Worm (Caenorhabditis elegans): Measurements from ENCODE around the gene mmaa-1.
"Not testable (repeated sequence)": the region's sequence is repeated elsewhere in the genome, so short reads cannot be mapped to it uniquely, and the experiment has no call there.

mmaa-1 gene

ce11 chrII:7084021-7084420 is 16.9 kb downstream of the mmaa-1 start, which contains the start of the genes T02G5.14 and T02G5.15:
T02G5.14 (plus strand) TSS chrII:7084321.
T02G5.15 (plus strand) TSS chrII:7084321.
- not testable (repeated sequence) for TF ChIP-seq mml-1, mdl-1, skn-1 (tag; optimal IDR thresholded peaks at IDR 0.05)

ce11 chrII:7075564-7076228 is 25.3 kb downstream of the mmaa-1 start, which contains the start of gene T02G5.7:
T02G5.7 (plus strand) TSS chrII:7075614.
- TF ChIP-seq nhr-67 (tag; optimal IDR thresholded peaks at IDR 0.05), result no peak
- TF ChIP-seq ama-1 (optimal IDR thresholded peaks at IDR 0.05), result peak; percentile 17
- TF ChIP-seq nhr-12 (tag; optimal IDR thresholded peaks at IDR 0.05), result no peak

- TF ChIP-seq R02D3.7 (tag; optimal IDR thresholded peaks at IDR 0.05), result no peak
- TF ChIP-seq nhr-11 (tag; optimal IDR thresholded peaks at IDR 0.05), result no peak
- no peak for TF ChIP-seq elt-2 (tag; optimal IDR thresholded peaks at IDR 0.05)
- TF ChIP-seq nhr-67 (tag; optimal IDR thresholded peaks at IDR 0.05), result no peak
- TF ChIP-seq fos-1 (tag; optimal IDR thresholded peaks at IDR 0.05), result no peak
- TF ChIP-seq egl-27 (tag; optimal IDR thresholded peaks at IDR 0.05), result no peak
- no peak for TF ChIP-seq nhr-237 (tag; optimal IDR thresholded peaks at IDR 0.05)
- no peak for TF ChIP-seq lin-39 (tag; optimal IDR thresholded peaks at IDR 0.05)
- TF ChIP-seq eor-1 (tag; optimal IDR thresholded peaks at IDR 0.05), result no peak
- no peak for TF ChIP-seq nhr-77 (tag; optimal IDR thresholded peaks at IDR 0.05)
- no peak for TF ChIP-seq ztf-4 (tag; optimal IDR thresholded peaks at IDR 0.05)
- no peak for TF ChIP-seq unc-62 (GFP tag; optimal IDR thresholded peaks at IDR 0.05)
- no peak for TF ChIP-seq skn-1 (tag; optimal IDR thresholded peaks at IDR 0.05)
Observed at ce11 chrII:7073537-7073913, 27.4 kb downstream of the mmaa-1 start, which contains the start of gene kat-1. kat-1 (plus strand) TSS chrII:7073814.

- peak; percentile 39 for TF ChIP-seq nhr-25 (tag; optimal IDR thresholded peaks at IDR 0.05)
- no peak for TF ChIP-seq fkh-10 (GFP tag; optimal IDR thresholded peaks at IDR 0.05)
- no peak for TF ChIP-seq nhr-77 (tag; optimal IDR thresholded peaks at IDR 0.05)
- TF ChIP-seq nhr-23 (tag; optimal IDR thresholded peaks at IDR 0.05), result peak; percentile 59
- TF ChIP-seq unc-39 (tag; optimal IDR thresholded peaks at IDR 0.05), result no peak
- peak; percentile 1 for TF ChIP-seq jun-1 (tag; optimal IDR thresholded peaks at IDR 0.05)
- no peak for TF ChIP-seq mml-1 (tag; optimal IDR thresholded peaks at IDR 0.05)
- TF ChIP-seq lin-15B (tag; optimal IDR thresholded peaks at IDR 0.05), result peak; percentile 86
- peak; percentile 86 for TF ChIP-seq nhr-11 (tag; optimal IDR thresholded peaks at IDR 0.05)
- no peak for TF ChIP-seq lin-39 (tag; optimal IDR thresholded peaks at IDR 0.05)
- peak; percentile 61 for TF ChIP-seq elt-2 (tag; optimal IDR thresholded peaks at IDR 0.05)
- TF ChIP-seq pqm-1 (tag; optimal IDR thresholded peaks at IDR 0.05), result peak; percentile 41
- peak; percentile 62 for TF ChIP-seq nfya-1 (tag; optimal IDR thresholded peaks at IDR 0.05; ENCODE audit: insufficient read depth)
- peak; percentile 76 for TF ChIP-seq egl-5 (tag; optimal IDR thresholded peaks at IDR 0.05)
- TF ChIP-seq pha-4 (tag; optimal IDR thresholded peaks at IDR 0.05), result no peak
- TF ChIP-seq nhr-237 (tag; optimal IDR thresholded peaks at IDR 0.05), result no peak
- peak; percentile 58 for TF ChIP-seq skn-1 (tag; optimal IDR thresholded peaks at IDR 0.05)
Observed at ce11 chrII:7072590-7073536, 28.1 kb downstream of the mmaa-1 start.

ce11 chrII:7072315-7072589 is 28.7 kb downstream of the mmaa-1 start, which contains the start of gene kars-1:
kars-1 (minus strand) TSS chrII:7072415.
- no peak for TF ChIP-seq elt-3 (tag; optimal IDR thresholded peaks at IDR 0.05)
- no peak for TF ChIP-seq mml-1 (tag; optimal IDR thresholded peaks at IDR 0.05)
- TF ChIP-seq ceh-9 (tag; optimal IDR thresholded peaks at IDR 0.05), result no peak
- no peak for TF ChIP-seq unc-62 (GFP tag; optimal IDR thresholded peaks at IDR 0.05)
- no peak for TF ChIP-seq pha-4 (tag; optimal IDR thresholded peaks at IDR 0.05)

ce11 chrII:7070434-7070833 is 30.5 kb downstream of the mmaa-1 start:
- TF ChIP-seq pqm-1 (tag; optimal IDR thresholded peaks at IDR 0.05) (no peak), nhr-67 (tag; optimal IDR thresholded peaks at IDR 0.05) (no peak), nhr-28 (tag; optimal IDR thresholded peaks at IDR 0.05) (no peak), eor-1 (tag; optimal IDR thresholded peaks at IDR 0.05) (no peak), lin-39 (tag; optimal IDR thresholded peaks at IDR 0.05) (no peak), nhr-11 (tag; optimal IDR thresholded peaks at IDR 0.05) (no peak), elt-2 (tag; optimal IDR thresholded peaks at IDR 0.05) (no peak), nhr-12 (tag; optimal IDR thresholded peaks at IDR 0.05) (no peak), mdl-1 (tag; optimal IDR thresholded peaks at IDR 0.05) (no peak), ceh-9 (tag; optimal IDR thresholded peaks at IDR 0.05) (no peak), ama-1 (optimal IDR thresholded peaks at IDR 0.05) (no peak), nhr-237 (tag; optimal IDR thresholded peaks at IDR 0.05) (no peak)
